Worm (Caenorhabditis elegans): ENCODE results near the gene srg-22.

ce11 chrII:3105765-3106164 lies 12.5 kb upstream of the srg-22 start, which contains the start of gene clec-122:
- no peak for TF ChIP-seq lin-35 (GFP tag; optimal IDR thresholded peaks at IDR 0.05)
- TF ChIP-seq attf-5 (GFP tag; optimal IDR thresholded peaks at IDR 0.05) = no peak
- TF ChIP-seq ccch-3 (GFP tag; optimal IDR thresholded peaks at IDR 0.05) = no peak
- no peak for TF ChIP-seq ama-1 (optimal IDR thresholded peaks at IDR 0.05)
- no peak for TF ChIP-seq ama-1 (GFP tag; optimal IDR thresholded peaks at IDR 0.05)
- TF ChIP-seq snpc-4 (GFP tag; optimal IDR thresholded peaks at IDR 0.05) = no peak
- TF ChIP-seq snpc-4 (tag; optimal IDR thresholded peaks at IDR 0.05) = no peak
- TF ChIP-seq pbrm-1 (GFP tag; IDR thresholded peaks at IDR 0.05) = no peak
- TF ChIP-seq Y53G8AR.9 (GFP tag; conservative IDR thresholded peaks at IDR 0.05) = no peak
